Fruit fly (Drosophila melanogaster) whole organism, prepupa: ENCODE results near the gene CG15642.
A peak's percentile ranks its signal among the peaks of the same experiment; 100 is the strongest.

ENCODE experiments used
- Blimp-1 ChIP-seq: fragments of 200-800 bp; sonication (Bioruptor generic); optimal IDR thresholded peaks from 3 replicates; lab custom pipeline; 2017; ENCODE audit warnings: missing biosample characterization, missing genetic modification characterization, mild to moderate bottlenecking, moderate library complexity, missing genetic modification reagents
- CG10631 ChIP-seq: fragments of 200-800 bp; sonication (Bioruptor generic); optimal IDR thresholded peaks from 2 replicates; lab custom pipeline; 2016; ENCODE audit warnings: missing biosample characterization, missing genetic modification characterization
- CG10669 ChIP-seq: fragments of 200-800 bp; sonication (Bioruptor generic); optimal IDR thresholded peaks from 3 replicates; lab custom pipeline; 2018; ENCODE audit warnings: missing biosample characterization, mild to moderate bottlenecking, missing genetic modification characterization, moderate library complexity
- CG11762 ChIP-seq: fragments of 200-800 bp; sonication (Bioruptor generic); optimal IDR thresholded peaks from 3 replicates; lab custom pipeline; 2016; ENCODE audit warnings: missing biosample characterization, missing genetic modification characterization; ENCODE audit not compliant: insufficient read depth
- CG11902 ChIP-seq: fragments of 200-800 bp; sonication (Bioruptor generic); optimal IDR thresholded peaks from 3 replicates; lab custom pipeline; 2016; ENCODE audit warnings: missing biosample characterization, missing genetic modification characterization
- CG15336 ChIP-seq: fragments of 200-800 bp; sonication (Bioruptor generic); IDR thresholded peaks from 2 replicates; pipeline ENCODE4 v1.3.6; 2022; ENCODE audit warnings: missing biosample characterization, missing genetic modification characterization
- CG1621 ChIP-seq: fragments of 200-800 bp; sonication (Bioruptor generic); optimal IDR thresholded peaks from 3 replicates; lab custom pipeline; 2018; ENCODE audit warnings: missing biosample characterization, mild to moderate bottlenecking, missing genetic modification characterization
- CG16779 ChIP-seq: fragments of 200-800 bp; sonication (Bioruptor generic); optimal IDR thresholded peaks from 3 replicates; lab custom pipeline; 2017; ENCODE audit warnings: missing biosample characterization, mild to moderate bottlenecking, missing genetic modification characterization
- CG3032 ChIP-seq: fragments of 200-800 bp; optimal IDR thresholded peaks from 2 replicates; lab custom pipeline; 2019; ENCODE audit warnings: missing biosample characterization, mild to moderate bottlenecking, missing genetic modification characterization, moderate library complexity
- CG31627 ChIP-seq: fragments of 200-800 bp; sonication (Bioruptor generic); optimal IDR thresholded peaks from 3 replicates; lab custom pipeline; 2016; ENCODE audit warnings: missing biosample characterization, missing genetic modification characterization
- CG34406 ChIP-seq: fragments of 200-800 bp; sonication (Bioruptor generic); optimal IDR thresholded peaks from 3 replicates; lab custom pipeline; 2016; ENCODE audit warnings: missing biosample characterization, missing genetic modification characterization
- CG6276 ChIP-seq: fragments of 200-800 bp; sonication (Bioruptor generic); optimal IDR thresholded peaks from 2 replicates; lab custom pipeline; 2017; ENCODE audit warnings: missing biosample characterization, mild to moderate bottlenecking, missing genetic modification characterization
- CG6792 ChIP-seq: fragments of 200-800 bp; sonication (Bioruptor generic); optimal IDR thresholded peaks from 3 replicates; lab custom pipeline; 2016; ENCODE audit warnings: missing biosample characterization, missing genetic modification characterization
- CG6808 ChIP-seq: fragments of 200-800 bp; sonication (Bioruptor generic); optimal IDR thresholded peaks from 3 replicates; lab custom pipeline; 2017; ENCODE audit warnings: missing biosample characterization, missing genetic modification characterization, mild to moderate bottlenecking, moderate library complexity, missing genetic modification reagents
- CG7368 ChIP-seq: fragments of 200-800 bp; sonication (Bioruptor generic); optimal IDR thresholded peaks from 3 replicates; lab custom pipeline; 2016; ENCODE audit warnings: missing biosample characterization, missing genetic modification characterization
- CG8319 ChIP-seq: fragments of 200-800 bp; sonication (Bioruptor generic); optimal IDR thresholded peaks from 3 replicates; lab custom pipeline; 2016; ENCODE audit warnings: missing biosample characterization, missing genetic modification characterization
- CG8632 ChIP-seq: fragments of 200-800 bp; sonication (Bioruptor generic); optimal IDR thresholded peaks from 3 replicates; lab custom pipeline; 2016; ENCODE audit warnings: missing biosample characterization, missing genetic modification characterization
- CG9139 ChIP-seq: fragments of 200-800 bp; sonication (Bioruptor generic); optimal IDR thresholded peaks from 3 replicates; lab custom pipeline; 2017; ENCODE audit warnings: missing biosample characterization, mild to moderate bottlenecking, missing genetic modification characterization
- Eip75B ChIP-seq: fragments of 200-800 bp; sonication (Bioruptor generic); optimal IDR thresholded peaks from 3 replicates; lab custom pipeline; 2016; ENCODE audit warnings: missing biosample characterization, missing genetic modification characterization
- Eip78C ChIP-seq: fragments of 200-800 bp; sonication (Bioruptor generic); peaks from one replicate; lab custom pipeline; 2016; ENCODE audit warnings: missing biosample characterization, missing genetic modification characterization
- Eip93F ChIP-seq: fragments of 200-800 bp; sonication (Bioruptor generic); optimal IDR thresholded peaks from 2 replicates; lab custom pipeline; 2016; ENCODE audit warnings: missing biosample characterization, mild to moderate bottlenecking, missing genetic modification characterization
- Ets21C ChIP-seq: fragments of 200-800 bp; sonication (Bioruptor generic); optimal IDR thresholded peaks from 3 replicates; lab custom pipeline; 2016; ENCODE audit warnings: missing biosample characterization, missing genetic modification characterization
- Hr39 ChIP-seq: fragments of 200-800 bp; sonication (Bioruptor generic); optimal IDR thresholded peaks from 2 replicates; lab custom pipeline; 2016; ENCODE audit warnings: missing biosample characterization, missing genetic modification characterization
- Hr4 ChIP-seq: fragments of 200-800 bp; sonication (Bioruptor generic); optimal IDR thresholded peaks from 3 replicates; lab custom pipeline; 2016; ENCODE audit warnings: missing biosample characterization, missing genetic modification characterization
- OdsH ChIP-seq: fragments of 200-800 bp; sonication (Bioruptor generic); optimal IDR thresholded peaks from 3 replicates; lab custom pipeline; 2016; ENCODE audit warnings: missing biosample characterization, missing genetic modification characterization
- Smox ChIP-seq: fragments of 200-800 bp; sonication (Bioruptor generic); optimal IDR thresholded peaks from 3 replicates; lab custom pipeline; 2016; ENCODE audit warnings: missing biosample characterization, missing genetic modification characterization
- Sox102F ChIP-seq: fragments of 200-800 bp; sonication (Bioruptor generic); optimal IDR thresholded peaks from 2 replicates; lab custom pipeline; 2016; ENCODE audit warnings: missing biosample characterization, mild to moderate bottlenecking, missing genetic modification characterization
- Sox15 ChIP-seq: fragments of 200-800 bp; sonication (Bioruptor generic); optimal IDR thresholded peaks from 3 replicates; lab custom pipeline; 2016; ENCODE audit warnings: missing biosample characterization, missing genetic modification characterization
- cyc ChIP-seq: fragments of 200-800 bp; sonication (Bioruptor generic); optimal IDR thresholded peaks from 3 replicates; lab custom pipeline; 2016; ENCODE audit warnings: missing biosample characterization, missing genetic modification characterization
- dsx ChIP-seq: fragments of 200-800 bp; optimal IDR thresholded peaks from 3 replicates; lab custom pipeline; 2019; ENCODE audit warnings: missing biosample characterization, mild to moderate bottlenecking, missing genetic modification characterization, moderate library complexity; ENCODE audit not compliant: poor library complexity, severe bottlenecking
- eg ChIP-seq: fragments of 200-800 bp; sonication (Bioruptor generic); IDR thresholded peaks from 3 replicates; pipeline ENCODE4 v1.3.6; 2022; ENCODE audit warnings: missing biosample characterization, missing genetic modification characterization
- esn ChIP-seq: fragments of 200-800 bp; sonication (Bioruptor generic); optimal IDR thresholded peaks from 2 replicates; lab custom pipeline; 2016; ENCODE audit warnings: missing biosample characterization, mild to moderate bottlenecking, missing genetic modification characterization, moderate library complexity
- fd59A ChIP-seq: fragments of 200-800 bp; sonication (Bioruptor generic); optimal IDR thresholded peaks from 2 replicates; lab custom pipeline; 2017; ENCODE audit warnings: missing biosample characterization, mild to moderate bottlenecking, missing genetic modification characterization, missing genetic modification reagents
- fd85E ChIP-seq: fragments of 200-800 bp; sonication (Bioruptor generic); optimal IDR thresholded peaks from 3 replicates; lab custom pipeline; 2016; ENCODE audit warnings: missing biosample characterization, missing genetic modification characterization
- fkh ChIP-seq: fragments of 200-800 bp; sonication (Bioruptor generic); optimal IDR thresholded peaks from 3 replicates; lab custom pipeline; 2017; ENCODE audit warnings: missing biosample characterization, mild to moderate bottlenecking, missing genetic modification characterization, moderate library complexity
- lz ChIP-seq: fragments of 200-800 bp; sonication (Bioruptor generic); optimal IDR thresholded peaks from 3 replicates; lab custom pipeline; 2016; ENCODE audit warnings: missing biosample characterization, missing genetic modification characterization
- pdm3 ChIP-seq: fragments of 200-800 bp; sonication (Bioruptor generic); optimal IDR thresholded peaks from 3 replicates; lab custom pipeline; 2016; ENCODE audit warnings: missing biosample characterization, missing genetic modification characterization
- salr ChIP-seq, 2 experiments: fragments of 200-800 bp; sonication (Bioruptor generic); optimal IDR thresholded peaks; 3 replicates each; lab custom pipeline; 2016 to 2018; ENCODE audit warnings: missing biosample characterization in 2 of 2, missing genetic modification characterization in 2 of 2, mild to moderate bottlenecking in 1 of 2
- spab ChIP-seq: fragments of 200-800 bp; sonication (Bioruptor generic); optimal IDR thresholded peaks from 2 replicates; lab custom pipeline; 2017; ENCODE audit warnings: missing biosample characterization, mild to moderate bottlenecking, missing genetic modification characterization, missing genetic modification reagents
- svp ChIP-seq: fragments of 200-800 bp; sonication (Bioruptor generic); peaks from one replicate; lab custom pipeline; 2016; ENCODE audit warnings: missing biosample characterization, missing genetic modification characterization
- vri ChIP-seq: fragments of 200-800 bp; sonication (Bioruptor generic); optimal IDR thresholded peaks from 3 replicates; lab custom pipeline; 2016; ENCODE audit warnings: missing biosample characterization, mild to moderate bottlenecking, missing genetic modification characterization

The CG15642 gene

dm6 chrX:15511399-15511798, 43.8 kb upstream of the CG15642 start (continued):
- TF ChIP-seq dsx (GFP tag; lab: Kevin White, UChicago) (no peak), Eip78C (GFP tag; lab: Kevin White, UChicago) (peak; percentile 68), eg (0 out of 3 replicates have a peak, but pooled peaks have one; percentile 44), CG9139 (GFP tag; lab: Kevin White, UChicago) (no peak), Ets21C (GFP tag; lab: Kevin White, UChicago) (peak; percentile 29), Sox15 (no peak), CG7368 (GFP tag; lab: Kevin White, UChicago) (no peak), lz (GFP tag; lab: Kevin White, UChicago) (peak; percentile 60), fd59A (GFP tag; lab: Kevin White, UChicago) (no peak), fkh (GFP tag; lab: Kevin White, UChicago) (no peak), CG1621 (tag; lab: Kevin White, UChicago) (no peak), CG34406 (GFP tag; lab: Kevin White, UChicago) (peak; percentile 41), Hr4 (no peak), CG8319 (GFP tag; lab: Kevin White, UChicago) (no peak), CG11762 (GFP tag; lab: Kevin White, UChicago) (no peak), Eip75B (GFP tag; lab: Kevin White, UChicago) (no peak), CG16779 (tag; lab: Kevin White, UChicago) (no peak), salr (GFP tag; optimal IDR thresholded peaks at IDR 0.05; lab: Kevin White, UChicago) (no peak)

dm6 chrX:15502864-15503263, 35.3 kb upstream of the CG15642 start:
- no peak for TF ChIP-seq CG31627 (GFP tag; lab: Kevin White, UChicago)
- TF ChIP-seq salr (GFP tag; optimal IDR thresholded peaks at IDR 0.05; lab: Kevin White, UChicago), result no peak
- TF ChIP-seq svp (GFP tag; lab: Kevin White, UChicago), result peak; percentile 63

- TF ChIP-seq spab (GFP tag; lab: Kevin White, UChicago) (no peak), fkh (GFP tag; lab: Kevin White, UChicago) (peak; percentile 49), Eip75B (GFP tag; lab: Kevin White, UChicago) (no peak), Ets21C (GFP tag; lab: Kevin White, UChicago) (no peak), CG6276 (GFP tag; lab: Kevin White, UChicago) (no peak), CG10669 (GFP tag; lab: Kevin White, UChicago) (no peak), CG10631 (GFP tag; lab: Kevin White, UChicago) (no peak), Sox102F (no peak), Hr39 (no peak), svp (GFP tag; lab: Kevin White, UChicago) (peak; percentile 76), fd85E (GFP tag; lab: Kevin White, UChicago) (no peak), pdm3 (no peak), Smox (no peak), cyc (GFP tag; lab: Kevin White, UChicago) (no peak), vri (GFP tag; lab: Kevin White, UChicago) (peak; percentile 49), CG8632 (GFP tag; lab: Kevin White, UChicago) (no peak), dsx (GFP tag; lab: Kevin White, UChicago) (no peak), Hr4 (no peak), CG7368 (GFP tag; lab: Kevin White, UChicago) (no peak), Sox15 (no peak)
Measured at dm6 chrX:15501706-15502267, 34.2 kb upstream of the CG15642 start.

- TF ChIP-seq OdsH (GFP tag; lab: Kevin White, UChicago) (no peak), CG6808 (GFP tag; lab: Kevin White, UChicago) (no peak), CG9139 (GFP tag; lab: Kevin White, UChicago) (no peak), Smox (no peak), esn (no peak), CG3032 (tag; lab: Kevin White, UChicago) (no peak), Eip93F (GFP tag; lab: Kevin White, UChicago) (peak; percentile 41), vri (GFP tag; lab: Kevin White, UChicago) (peak; percentile 77), svp (GFP tag; lab: Kevin White, UChicago) (peak; percentile 90), Blimp-1 (GFP tag; lab: Kevin White, UChicago) (no peak), CG6792 (GFP tag; lab: Kevin White, UChicago) (no peak), CG11902 (GFP tag; lab: Kevin White, UChicago) (no peak), CG15336 (GFP tag; lab: Robert Waterston, UW) (no peak), CG10631 (GFP tag; lab: Kevin White, UChicago) (no peak), spab (GFP tag; lab: Kevin White, UChicago) (no peak)
Measured at dm6 chrX:15499996-15500904, 32.7 kb upstream of the CG15642 start.
